Worm (Caenorhabditis elegans) whole organism, L4/young adult: ENCODE results near the gene T06A10.106.

Experiments
- W03F9.2 ChIP-seq: fragments of 150-350 bp; optimal IDR thresholded peaks from 2 replicates; lab custom pipeline; 2014; ENCODE audit warnings: missing biosample characterization, missing genetic modification characterization
- dao-5 ChIP-seq: sonication (generic microtip); optimal IDR thresholded peaks from 2 replicates; lab custom pipeline; 2016; ENCODE audit warnings: missing genotype, missing genetic modification characterization, moderate library complexity, missing compliant biosample characterization
- him-1 ChIP-seq: sonication (generic microtip); optimal IDR thresholded peaks from 2 replicates; lab custom pipeline; 2016; ENCODE audit warnings: missing genotype, missing genetic modification reagents, missing genetic modification characterization, missing compliant biosample characterization

The T06A10.106 gene

DNA sequence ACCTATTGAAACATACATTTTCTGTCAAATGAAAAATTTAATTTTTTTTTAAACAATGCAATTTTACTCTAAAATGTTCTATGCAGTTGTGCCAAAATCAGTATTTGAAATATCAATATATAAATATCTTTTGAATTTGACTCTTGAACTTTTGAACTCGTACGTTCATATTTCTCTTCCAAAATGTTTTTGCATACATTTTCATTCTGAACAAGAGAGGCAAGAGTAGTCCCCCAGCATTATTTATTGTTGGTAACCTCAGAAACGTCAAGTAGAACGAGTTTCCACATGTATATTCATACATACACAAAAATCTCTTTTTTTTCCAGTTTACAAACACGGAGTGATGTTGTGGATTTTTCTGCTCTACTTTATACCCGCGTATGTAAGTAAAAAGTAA lies 37.4 kb downstream of the T06A10.106 start, which contains the start of gene clec-194:
clec-194 (plus strand) TSS at position 301 of the 400 bp plus-strand sequence.
- no peak for TF ChIP-seq dao-5 (tag; lab: Kevin White, UChicago)
- no peak for TF ChIP-seq W03F9.2 (tag; lab: Kevin White, UChicago)
- TF ChIP-seq him-1 (tag; lab: Kevin White, UChicago), result no peak

DNA sequence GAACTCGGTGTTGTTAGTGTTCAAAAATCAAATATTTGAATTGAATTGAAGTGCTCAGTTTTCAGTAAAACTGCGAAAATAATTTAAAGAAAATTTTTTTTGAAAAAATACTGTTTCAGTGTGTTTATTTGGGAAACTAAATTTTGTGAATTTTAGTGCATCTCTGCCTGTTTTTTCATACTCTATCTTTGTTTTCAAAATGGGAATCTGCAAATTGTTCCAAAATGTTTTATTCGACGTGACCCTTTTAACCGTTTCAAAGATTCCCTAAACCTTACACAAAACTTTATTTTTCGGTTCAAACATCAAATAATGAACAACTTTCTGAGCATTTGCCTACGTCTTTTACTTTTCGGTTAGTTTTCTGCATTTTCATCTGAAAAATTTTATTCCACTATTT lies 38.9 kb downstream of the T06A10.106 start, which contains the start of gene Y116A8A.7:
Y116A8A.7 (plus strand) TSS at position 301 of the 400 bp plus-strand sequence.
- TF ChIP-seq W03F9.2 (tag; lab: Kevin White, UChicago) (no peak), him-1 (tag; lab: Kevin White, UChicago) (no peak), dao-5 (tag; lab: Kevin White, UChicago) (no peak)

DNA sequence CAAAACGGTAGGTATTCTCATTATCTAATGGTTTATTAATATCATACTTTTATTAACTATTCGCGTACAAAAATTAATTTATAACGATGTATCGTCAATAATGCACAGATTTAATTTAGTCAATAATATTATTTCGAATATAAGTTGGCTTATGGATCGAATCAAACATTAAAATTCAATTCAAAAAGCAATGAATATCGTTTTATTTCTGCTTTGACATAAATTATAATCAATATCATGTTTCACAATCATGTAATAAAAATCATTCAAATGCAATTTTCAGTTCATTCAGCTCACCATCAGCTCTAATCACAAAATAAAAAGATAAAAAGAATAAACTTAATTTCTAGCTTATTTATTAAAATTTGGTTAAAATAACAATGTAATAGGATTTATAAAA lies 40.1 kb downstream of the T06A10.106 start, which contains the start of gene Y116A8A.6:
Y116A8A.6 (minus strand) TSS at position 101 of the 400 bp plus-strand sequence.
- TF ChIP-seq him-1 (tag; lab: Kevin White, UChicago), result no peak
- no peak for TF ChIP-seq dao-5 (tag; lab: Kevin White, UChicago)

ce11 chrIV:16822529-16822928 lies 46.3 kb downstream of the T06A10.106 start, which contains the start of gene Y116A8A.4:
Y116A8A.4 (plus strand) TSS chrIV:16822829.
- TF ChIP-seq dao-5 (tag; lab: Kevin White, UChicago) (no peak), him-1 (tag; lab: Kevin White, UChicago) (no peak), W03F9.2 (tag; lab: Kevin White, UChicago) (no peak)
